Fruit fly (Drosophila melanogaster) whole organism, embryonic: ENCODE results near the gene CG2841.

ENCODE experiments used
- ATbp ChIP-seq: fragments of 200-800 bp; sonication (Bioruptor generic); optimal IDR thresholded peaks from 2 replicates; lab custom pipeline; 2017; ENCODE audit warnings: missing biosample characterization, mild to moderate bottlenecking, missing genetic modification characterization, missing genetic modification reagents
- Abd-B ChIP-seq: fragments of 200-800 bp; sonication (Bioruptor generic); optimal IDR thresholded peaks from 2 replicates; lab custom pipeline; 2018; ENCODE audit warnings: missing biosample characterization, mild to moderate bottlenecking, missing genetic modification characterization, moderate library complexity
- CG10147 ChIP-seq: fragments of 200-800 bp; sonication (Bioruptor generic); optimal IDR thresholded peaks from 2 replicates; lab custom pipeline; 2019; ENCODE audit warnings: missing biosample characterization, mild to moderate bottlenecking, missing genetic modification characterization, moderate library complexity
- CG12942 ChIP-seq: fragments of 200-800 bp; sonication (Bioruptor generic); optimal IDR thresholded peaks from 3 replicates; lab custom pipeline; 2016; ENCODE audit warnings: missing biosample characterization, missing genetic modification characterization
- CG15073 ChIP-seq: fragments of 200-800 bp; sonication (Bioruptor generic); optimal IDR thresholded peaks from 2 replicates; lab custom pipeline; 2016; ENCODE audit warnings: missing biosample characterization, missing genetic modification characterization
- CG1529 ChIP-seq: fragments of 200-800 bp; sonication (Bioruptor generic); optimal IDR thresholded peaks from 3 replicates; lab custom pipeline; 2018; ENCODE audit warnings: missing biosample characterization, missing genetic modification characterization
- CG1602 ChIP-seq: fragments of 200-800 bp; sonication (Bioruptor generic); optimal IDR thresholded peaks from 3 replicates; lab custom pipeline; 2016; ENCODE audit warnings: missing biosample characterization, missing genetic modification characterization
- CG16779 ChIP-seq: fragments of 200-800 bp; sonication (Bioruptor generic); IDR thresholded peaks from 2 replicates; pipeline ENCODE4 v1.3.6; 2022; ENCODE audit warnings: missing biosample characterization, missing genetic modification characterization
- CG16863 ChIP-seq: fragments of 200-800 bp; sonication (Bioruptor generic); optimal IDR thresholded peaks from 3 replicates; lab custom pipeline; 2016; ENCODE audit warnings: missing biosample characterization, missing genetic modification characterization
- CG17186 ChIP-seq: fragments of 200-800 bp; sonication (Bioruptor generic); optimal IDR thresholded peaks from 3 replicates; lab custom pipeline; 2017; ENCODE audit warnings: missing biosample characterization, missing genetic modification reagents, missing genetic modification characterization
- CG17328 ChIP-seq: fragments of 200-800 bp; sonication (Bioruptor generic); IDR thresholded peaks from 2 replicates; pipeline ENCODE4 v1.3.6; 2022; ENCODE audit warnings: missing biosample characterization, missing genetic modification characterization
- CG17359 ChIP-seq: fragments of 200-800 bp; sonication (Bioruptor generic); optimal IDR thresholded peaks from 3 replicates; lab custom pipeline; 2018; ENCODE audit warnings: missing biosample characterization, mild to moderate bottlenecking, missing genetic modification characterization, moderate library complexity
- CG17361 ChIP-seq: fragments of 200-800 bp; sonication (Bioruptor generic); IDR thresholded peaks from 3 replicates; pipeline ENCODE4 v1.3.6; 2022; ENCODE audit warnings: missing biosample characterization, missing genetic modification characterization
- CG17829 ChIP-seq: fragments of 200-800 bp; optimal IDR thresholded peaks from 2 replicates; lab custom pipeline; 2019; ENCODE audit warnings: missing biosample characterization, mild to moderate bottlenecking, missing genetic modification characterization, moderate library complexity
- CG1832 ChIP-seq: fragments of 200-800 bp; sonication (Bioruptor generic); optimal IDR thresholded peaks from 2 replicates; lab custom pipeline; 2017; ENCODE audit warnings: missing biosample characterization, mild to moderate bottlenecking, missing genetic modification characterization, inconsistent platforms
- CG2202 ChIP-seq: fragments of 200-800 bp; sonication (Bioruptor generic); optimal IDR thresholded peaks from 2 replicates; lab custom pipeline; 2018; ENCODE audit warnings: missing biosample characterization, mild to moderate bottlenecking, missing genetic modification characterization
- CG3163 ChIP-seq: fragments of 200-800 bp; sonication (Bioruptor generic); optimal IDR thresholded peaks from 3 replicates; lab custom pipeline; 2016; ENCODE audit warnings: missing biosample characterization, missing genetic modification characterization
- CG33557 ChIP-seq: fragments of 200-800 bp; sonication (Bioruptor generic); optimal IDR thresholded peaks from 2 replicates; lab custom pipeline; 2019; ENCODE audit warnings: missing biosample characterization, mild to moderate bottlenecking, missing genetic modification characterization, moderate library complexity
- CG3726 ChIP-seq: fragments of 200-800 bp; sonication (Bioruptor generic); IDR thresholded peaks from 3 replicates; pipeline ENCODE4, ENCODE4 v1.3.6; 2022; ENCODE audit warnings: missing biosample characterization, missing genetic modification characterization
- CG43689 ChIP-seq: fragments of 200-800 bp; sonication (Bioruptor generic); IDR thresholded peaks from 2 replicates; pipeline ENCODE4 v1.3.6; 2022; ENCODE audit warnings: missing biosample characterization, missing genetic modification characterization
- CG5953 ChIP-seq: fragments of 200-800 bp; sonication (Bioruptor generic); IDR thresholded peaks from 2 replicates; pipeline ENCODE4 v1.3.6; 2022; ENCODE audit warnings: missing biosample characterization, missing genetic modification characterization
- CG8290 ChIP-seq, 3 experiments: fragments of 200-800 bp; sonication (Bioruptor generic); optimal IDR thresholded peaks; 2 replicates each; lab custom pipeline; 2016 to 2019; ENCODE audit warnings: missing biosample characterization in 3 of 3, missing genetic modification characterization in 3 of 3, mild to moderate bottlenecking in 2 of 3, moderate library complexity in 1 of 3
- CG8388 ChIP-seq: fragments of 200-800 bp; sonication (Bioruptor generic); optimal IDR thresholded peaks from 2 replicates; lab custom pipeline; 2019; ENCODE audit warnings: missing biosample characterization, mild to moderate bottlenecking, missing genetic modification characterization, moderate library complexity
- CG8924 ChIP-seq: fragments of 200-800 bp; optimal IDR thresholded peaks from 3 replicates; lab custom pipeline; 2019; ENCODE audit warnings: missing biosample characterization, mild to moderate bottlenecking, missing genetic modification characterization, moderate library complexity
- CG9727 ChIP-seq: fragments of 200-800 bp; sonication (Bioruptor generic); optimal IDR thresholded peaks from 3 replicates; lab custom pipeline; 2017; ENCODE audit warnings: missing biosample characterization, mild to moderate bottlenecking, missing genetic modification characterization
- CoRest ChIP-seq: fragments of 200-800 bp; sonication (Bioruptor generic); optimal IDR thresholded peaks from 3 replicates; lab custom pipeline; 2018; ENCODE audit warnings: missing biosample characterization, mild to moderate bottlenecking, missing genetic modification characterization, moderate library complexity
- Dad ChIP-seq: fragments of 200-800 bp; sonication (Bioruptor generic); optimal IDR thresholded peaks from 3 replicates; lab custom pipeline; 2016; ENCODE audit warnings: missing biosample characterization, missing genetic modification characterization
- Deaf1 ChIP-seq: fragments of 200-800 bp; optimal IDR thresholded peaks from 3 replicates; lab custom pipeline; 2019; ENCODE audit warnings: missing biosample characterization, mild to moderate bottlenecking, missing genetic modification characterization, moderate library complexity
- Fer2 ChIP-seq: fragments of 200-800 bp; sonication (Bioruptor generic); optimal IDR thresholded peaks from 2 replicates; lab custom pipeline; 2018; ENCODE audit warnings: missing biosample characterization, mild to moderate bottlenecking, missing genetic modification characterization, moderate library complexity
- H15 ChIP-seq: fragments of 200-800 bp; sonication (Bioruptor generic); IDR thresholded peaks from 3 replicates; pipeline ENCODE4 v1.3.6; 2022; ENCODE audit warnings: missing biosample characterization, missing genetic modification characterization
- HLHmδ ChIP-seq: fragments of 200-800 bp; sonication (Bioruptor generic); optimal IDR thresholded peaks from 2 replicates; lab custom pipeline; 2018; ENCODE audit warnings: missing biosample characterization, mild to moderate bottlenecking, missing genetic modification characterization, moderate library complexity
- Hey ChIP-seq: fragments of 200-800 bp; sonication (Bioruptor generic); optimal IDR thresholded peaks from 3 replicates; lab custom pipeline; 2018; ENCODE audit warnings: missing biosample characterization, mild to moderate bottlenecking, missing genetic modification characterization
- Hr39 ChIP-seq: fragments of >200 bp; optimal IDR thresholded peaks from 2 replicates; lab custom pipeline; 2017
- Hr51 ChIP-seq, 2 experiments: fragments of 200-800 bp; sonication (Bioruptor generic); optimal IDR thresholded peaks; 2 replicates in 1 of 2; 3 replicates in 1 of 2; lab custom pipeline; 2016 to 2018; ENCODE audit warnings: missing biosample characterization in 2 of 2, missing genetic modification characterization in 2 of 2, mild to moderate bottlenecking in 1 of 2, moderate library complexity in 1 of 2
- NC2β ChIP-seq: fragments of 200-800 bp; sonication (Bioruptor generic); optimal IDR thresholded peaks from 2 replicates; lab custom pipeline; 2016; ENCODE audit warnings: missing biosample characterization, missing genetic modification characterization
- NK7.1 ChIP-seq: fragments of 200-800 bp; sonication (Bioruptor generic); optimal IDR thresholded peaks from 3 replicates; lab custom pipeline; 2016; ENCODE audit warnings: missing biosample characterization, missing genetic modification characterization
- Spps ChIP-seq: fragments of 200-800 bp; sonication (Bioruptor generic); optimal IDR thresholded peaks from 2 replicates; lab custom pipeline; 2018; ENCODE audit warnings: missing biosample characterization, mild to moderate bottlenecking, missing genetic modification characterization
- TFAM ChIP-seq: fragments of 200-800 bp; sonication (Bioruptor generic); optimal IDR thresholded peaks from 2 replicates; lab custom pipeline; 2017; ENCODE audit warnings: missing biosample characterization, missing genetic modification characterization, inconsistent platforms
- al ChIP-seq: fragments of 200-800 bp; sonication (Bioruptor generic); IDR thresholded peaks from 2 replicates; pipeline ENCODE4 v1.3.6; 2022; ENCODE audit warnings: missing biosample characterization, missing genetic modification characterization
- bigmax ChIP-seq: fragments of 200-800 bp; sonication (Bioruptor generic); optimal IDR thresholded peaks from 2 replicates; lab custom pipeline; 2018; ENCODE audit warnings: missing biosample characterization, mild to moderate bottlenecking, missing genetic modification characterization
- cad ChIP-seq: fragments of >200 bp; optimal IDR thresholded peaks from 2 replicates; lab custom pipeline; 2017; ENCODE audit warnings: missing biosample characterization, missing genetic modification characterization
- chn ChIP-seq: fragments of 200-800 bp; sonication (Bioruptor generic); optimal IDR thresholded peaks from 2 replicates; lab custom pipeline; 2016; ENCODE audit warnings: missing biosample characterization, missing genetic modification characterization
- cwo ChIP-seq: fragments of 200-800 bp; sonication (Bioruptor generic); optimal IDR thresholded peaks from 3 replicates; lab custom pipeline; 2017; ENCODE audit warnings: missing biosample characterization, missing genetic modification characterization, mild to moderate bottlenecking, moderate library complexity, missing genetic modification reagents
- dmrt99B ChIP-seq: fragments of 200-800 bp; sonication (Bioruptor generic); optimal IDR thresholded peaks from 2 replicates; lab custom pipeline; 2018; ENCODE audit warnings: missing biosample characterization, mild to moderate bottlenecking, missing genetic modification characterization, moderate library complexity
- emc ChIP-seq: fragments of 200-800 bp; sonication (Bioruptor generic); optimal IDR thresholded peaks from 2 replicates; lab custom pipeline; 2016; ENCODE audit warnings: missing biosample characterization, missing genetic modification characterization
- fd102C ChIP-seq: fragments of 200-800 bp; sonication (Bioruptor generic); optimal IDR thresholded peaks from 2 replicates; lab custom pipeline; 2018; ENCODE audit warnings: missing biosample characterization, mild to moderate bottlenecking, missing genetic modification characterization, moderate library complexity
- kni ChIP-seq: fragments of 200-800 bp; sonication (Bioruptor generic); optimal IDR thresholded peaks from 3 replicates; lab custom pipeline; 2017; ENCODE audit warnings: mild to moderate bottlenecking, missing biosample characterization, missing genetic modification reagents, missing genetic modification characterization
- sd ChIP-seq: fragments of 200-800 bp; sonication (Bioruptor generic); optimal IDR thresholded peaks from 3 replicates; lab custom pipeline; 2018; ENCODE audit warnings: missing biosample characterization, mild to moderate bottlenecking, missing genetic modification characterization, moderate library complexity
- sug ChIP-seq: fragments of 200-800 bp; optimal IDR thresholded peaks from 2 replicates; lab custom pipeline; 2019; ENCODE audit warnings: missing biosample characterization, mild to moderate bottlenecking, missing genetic modification characterization, moderate library complexity
- tx ChIP-seq: fragments of 200-800 bp; sonication (Bioruptor generic); optimal IDR thresholded peaks from 2 replicates; lab custom pipeline; 2016; ENCODE audit warnings: missing biosample characterization, missing genetic modification characterization
- zen ChIP-seq: fragments of 200-800 bp; sonication (Bioruptor generic); optimal IDR thresholded peaks from 3 replicates; lab custom pipeline; 2018; ENCODE audit warnings: missing biosample characterization, mild to moderate bottlenecking, missing genetic modification characterization, moderate library complexity

CG2841 gene

dm6 chrX:2306307-2306706, 59.8 kb downstream of the CG2841 start (continued):
- TF ChIP-seq Fer2 (tag; lab: Kevin White, UChicago) (no peak), NK7.1 (GFP tag; lab: Kevin White, UChicago) (no peak), CG3163 (GFP tag; lab: Kevin White, UChicago) (peak; percentile 45), Hr39 (lab: Kevin White, UChicago) (no peak), Abd-B (GFP tag; lab: Kevin White, UChicago) (peak; percentile 20), HLHmδ (GFP tag; lab: Kevin White, UChicago) (no peak), Dad (GFP tag; lab: Kevin White, UChicago) (peak; percentile 17), CG15073 (no peak), Deaf1 (tag; lab: Kevin White, UChicago) (no peak), CG1529 (GFP tag; lab: Kevin White, UChicago) (peak; percentile 23), CG17186 (GFP tag; lab: Kevin White, UChicago) (no peak), Hey (tag; lab: Kevin White, UChicago) (no peak), CoRest (tag; lab: Kevin White, UChicago) (peak; percentile 60), TFAM (GFP tag; lab: Kevin White, UChicago) (no peak), cad (GFP tag; lab: Kevin White, UChicago) (no peak), CG12942 (peak; percentile 38), chn (peak; percentile 45), Hr51 (GFP tag; optimal IDR thresholded peaks at IDR 0.05; lab: Kevin White, UChicago) (peak; percentile 25 to 88), H15 (0 out of 3 replicates have a peak, but pooled peaks have one; percentile 43), CG5953 (no peak; the same call in 1 of the 2 replicates), kni (GFP tag; lab: Kevin White, UChicago) (no peak), sug (tag; lab: Kevin White, UChicago) (no peak), CG16863 (GFP tag; lab: Kevin White, UChicago) (peak; percentile 34), CG43689 (GFP tag; lab: Robert Waterston, UW) (no peak), cwo (GFP tag; lab: Kevin White, UChicago) (no peak), CG17328 (GFP tag; lab: Robert Waterston, UW) (0 out of 2 replicates have a peak, but pooled peaks have one; percentile 28), CG17361 (GFP tag; lab: Robert Waterston, UW) (peak; percentile 67), CG2202 (no peak), sd (tag; lab: Kevin White, UChicago) (no peak), CG17359 (peak; percentile 70), CG3726 (GFP tag; lab: Robert Waterston, UW) (0 out of 3 replicates have a peak, but pooled peaks have one; percentile 47), CG16779 (no peak), bigmax (GFP tag; lab: Kevin White, UChicago) (no peak), NC2β (GFP tag; lab: Kevin White, UChicago) (no peak), CG9727 (GFP tag; lab: Kevin White, UChicago) (peak; percentile 63), dmrt99B (peak; percentile 88), emc (GFP tag; lab: Kevin White, UChicago) (no peak), CG8924 (tag; lab: Kevin White, UChicago) (peak; percentile 44), CG33557 (GFP tag; lab: Kevin White, UChicago) (no peak), ATbp (GFP tag; lab: Kevin White, UChicago) (peak; percentile 43), CG10147 (GFP tag; lab: Kevin White, UChicago) (no peak), CG17829 (tag; lab: Kevin White, UChicago) (peak; percentile 16), fd102C (GFP tag; lab: Kevin White, UChicago) (no peak), Spps (tag; lab: Kevin White, UChicago) (no peak), CG1602 (GFP tag; lab: Kevin White, UChicago) (peak; percentile 26), al (GFP tag; lab: Robert Waterston, UW) (no peak), tx (peak; percentile 45), CG1832 (GFP tag; lab: Kevin White, UChicago) (no peak), CG8388 (peak; percentile 38), CG8290 (GFP tag; optimal IDR thresholded peaks at IDR 0.05; lab: Kevin White, UChicago) (no peak), CG8290 (tag; optimal IDR thresholded peaks at IDR 0.05; lab: Kevin White, UChicago) (peak in 1 of 2 experiments; percentile 74), zen (tag; lab: Kevin White, UChicago) (peak; percentile 33)
